Fruit fly (Drosophila melanogaster): ENCODE measurements around the gene RpS27A.

The RpS27A gene

dm6 chr2L:10362408-10363067, 45.6 kb upstream of the RpS27A start, which contains the start of the genes Cand1 and pim (continued):
- TF ChIP-seq mld (GFP tag; IDR thresholded peaks at IDR 0.05; ENCODE audit: partially characterized antibody) (no peak), fd96Cb (tag; optimal IDR thresholded peaks at IDR 0.05) (no peak), YL-1 (GFP tag; optimal IDR thresholded peaks at IDR 0.05) (peak; percentile 52), BtbVII (GFP tag; optimal IDR thresholded peaks at IDR 0.05) (no peak), h (optimal IDR thresholded peaks at IDR 0.05) (no peak), vfl (GFP tag; optimal IDR thresholded peaks at IDR 0.05) (no peak), CG14441 (GFP tag; IDR thresholded peaks at IDR 0.05) (no peak), bbx (GFP tag; IDR thresholded peaks at IDR 0.05; ENCODE audit: partially characterized antibody) (peak; percentile 66), CG14965 (GFP tag; optimal IDR thresholded peaks at IDR 0.05; ENCODE audit: borderline replicate concordance) (no peak), so (GFP tag; IDR thresholded peaks at IDR 0.05) (no peak), CG6854 (GFP tag; optimal IDR thresholded peaks at IDR 0.05) (no peak), CG12219 (GFP tag; optimal IDR thresholded peaks at IDR 0.05) (no peak), CG3995 (GFP tag; optimal IDR thresholded peaks at IDR 0.05) (no peak), CG42726 (GFP tag; IDR thresholded peaks at IDR 0.05; ENCODE audit: partially characterized antibody) (no peak; the same call in 1 of the 2 replicates), CG13624 (GFP tag; optimal IDR thresholded peaks at IDR 0.05) (no peak), Gug (GFP tag; IDR thresholded peaks at IDR 0.05) (no peak), CG30431 (GFP tag; optimal IDR thresholded peaks at IDR 0.05) (no peak), E2f2 (GFP tag; IDR thresholded peaks at IDR 0.05) (peak; percentile 83), CG18476 (GFP tag; optimal IDR thresholded peaks at IDR 0.05) (no peak), CG10565 (GFP tag; optimal IDR thresholded peaks at IDR 0.05) (no peak), CG17385 (GFP tag; optimal IDR thresholded peaks at IDR 0.05) (no peak), CG4820 (GFP tag; optimal IDR thresholded peaks at IDR 0.05) (no peak), cwo (GFP tag; optimal IDR thresholded peaks at IDR 0.05) (no peak), nerfin-2 (GFP tag; IDR thresholded peaks at IDR 0.05; ENCODE audit: partially characterized antibody) (no peak), Stat92E (GFP tag; optimal IDR thresholded peaks at IDR 0.05) (no peak), gce (GFP tag; IDR thresholded peaks at IDR 0.05) (no peak), CG4404 (GFP tag; IDR thresholded peaks at IDR 0.05) (no peak), ci (GFP tag; IDR thresholded peaks at IDR 0.05) (no peak), CG15514 (GFP tag; optimal IDR thresholded peaks at IDR 0.05) (peak; percentile 38), CG8089 (GFP tag; optimal IDR thresholded peaks at IDR 0.05) (no peak), her (GFP tag; optimal IDR thresholded peaks at IDR 0.05) (no peak), btn (GFP tag; optimal IDR thresholded peaks at IDR 0.05) (no peak), Dp (GFP tag; optimal IDR thresholded peaks at IDR 0.05) (peak; percentile 77), CG8359 (GFP tag; optimal IDR thresholded peaks at IDR 0.05; ENCODE audit: borderline replicate concordance) (no peak), Myb (GFP tag; optimal IDR thresholded peaks at IDR 0.05) (no peak), twi (tag; optimal IDR thresholded peaks at IDR 0.05) (peak; percentile 15), CG17361 (GFP tag; IDR thresholded peaks at IDR 0.05) (peak; percentile 48; the same call in 1 of the 3 replicates), Nf-YC (tag; optimal IDR thresholded peaks at IDR 0.05) (peak; percentile 65), Atf-2 (GFP tag; optimal IDR thresholded peaks at IDR 0.05) (no peak), toy (GFP tag; IDR thresholded peaks at IDR 0.05) (no peak), onecut (GFP tag; IDR thresholded peaks at IDR 0.05) (no peak), klu (GFP tag; IDR thresholded peaks at IDR 0.05) (no peak), CG3726 (GFP tag; IDR thresholded peaks at IDR 0.05) (no peak), caup (GFP tag; optimal IDR thresholded peaks at IDR 0.05; ENCODE audit: severe bottlenecking) (no peak), CG15479 (GFP tag; optimal IDR thresholded peaks at IDR 0.05) (no peak), CG10543 (GFP tag; optimal IDR thresholded peaks at IDR 0.05) (no peak), CHES-1-like (GFP tag; optimal IDR thresholded peaks at IDR 0.05) (no peak), CG31388 (GFP tag; optimal IDR thresholded peaks at IDR 0.05) (no peak), CG9609 (GFP tag; optimal IDR thresholded peaks at IDR 0.05) (no peak), CG9817 (tag; optimal IDR thresholded peaks at IDR 0.05) (no peak)
